Worm (Caenorhabditis elegans) whole organism, midembryonic: ENCODE measurements around the gene B0416.3.

Experiments used
- cog-1 ChIP-seq: sonication (generic microtip); optimal IDR thresholded peaks from 2 replicates; lab custom pipeline; 2016; ENCODE audit warnings: missing genetic modification characterization, missing compliant biosample characterization
- flt-1 ChIP-seq: fragments of 200-800 bp; sonication (Bioruptor generic); IDR thresholded peaks from 2 replicates; pipeline ENCODE4 v1.3.6; 2022; ENCODE audit warnings: missing genetic modification characterization, missing compliant biosample characterization
- klf-2 ChIP-seq: fragments of 200-800 bp; sonication (Bioruptor generic); conservative IDR thresholded peaks from 2 replicates; pipeline ENCODE4 v1.3.6; 2022; ENCODE audit warnings: missing genetic modification reagents, missing genetic modification characterization, missing compliant biosample characterization
- med-1 ChIP-seq: sonication (generic microtip); optimal IDR thresholded peaks from 2 replicates; lab custom pipeline; 2017; ENCODE audit warnings: missing genetic modification characterization, mild to moderate bottlenecking, missing compliant biosample characterization, antibody characterized with exemption, missing genetic modification reagents; ENCODE audit not compliant: insufficient read depth
- ref-1 ChIP-seq: fragments of 200-800 bp; sonication (Bioruptor generic); conservative IDR thresholded peaks from 2 replicates; pipeline ENCODE4 v1.3.6; 2022; ENCODE audit warnings: missing genetic modification reagents, missing genetic modification characterization, missing compliant biosample characterization
- ztf-23 ChIP-seq: fragments of 200-800 bp; sonication (Bioruptor generic); IDR thresholded peaks from 2 replicates; pipeline ENCODE4 v1.3.6; 2022; ENCODE audit warnings: missing genetic modification reagents, missing genetic modification characterization, missing compliant biosample characterization
- ztf-29 ChIP-seq: fragments of 200-800 bp; sonication (Bioruptor generic); IDR thresholded peaks from 2 replicates; pipeline ENCODE4 v1.3.6; 2022; ENCODE audit warnings: missing genetic modification reagents, missing genetic modification characterization, missing compliant biosample characterization

- TF ChIP-seq ztf-29 (GFP tag; lab: Robert Waterston, UW) (no peak), cog-1 (tag; lab: Kevin White, UChicago) (no peak), ref-1 (no peak), ztf-23 (GFP tag; lab: Robert Waterston, UW) (no peak), flt-1 (GFP tag; lab: Robert Waterston, UW) (no peak), med-1 (GFP tag; lab: Kevin White, UChicago) (no peak), klf-2 (no peak)
These were observed 12.8 kb upstream of the B0416.3 start, which contains the start of gene B0416.4 for ce11 chrX:9278653-9279052.
